Fruit fly (Drosophila melanogaster) ovary, adult (tissue): Measurements from ENCODE around the gene CG11951.

Experiments used
- CG17801 ChIP-seq: fragments of 200-800 bp; optimal IDR thresholded peaks from 2 replicates; lab custom pipeline; 2019; ENCODE audit warnings: missing biosample characterization, mild to moderate bottlenecking, missing genetic modification characterization, moderate library complexity; ENCODE audit not compliant: partially characterized antibody

CG11951 gene

DNA sequence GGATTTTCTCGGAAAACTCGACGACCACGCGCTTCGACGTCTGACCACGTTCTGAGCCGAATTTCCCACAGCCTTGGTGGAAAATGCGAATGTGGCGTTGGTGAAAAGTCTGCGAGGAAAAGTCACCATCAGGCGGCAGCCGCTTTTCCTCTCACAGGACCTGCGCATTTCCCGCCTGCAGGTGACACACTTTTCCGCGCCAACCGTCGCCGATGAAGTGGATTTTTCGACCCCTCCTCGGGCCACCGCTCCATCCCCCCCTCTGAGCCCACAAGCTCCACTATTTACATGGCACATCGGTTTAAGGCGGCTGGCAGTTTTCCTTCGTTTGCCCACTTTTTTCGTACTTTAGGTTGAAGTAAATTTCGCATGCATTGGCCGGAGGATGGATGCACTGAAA is 43.6 kb downstream of the CG11951 start, which contains the start of gene jus:
Gene jus, minus strand, starts transcription at position 38 of the 400 bp plus-strand sequence.
- TF ChIP-seq CG17801 (GFP tag; lab: Kevin White, UChicago): no peak

- no peak for TF ChIP-seq CG17801 (GFP tag; lab: Kevin White, UChicago)
Observed at dm6 chr3R:29190984-29191383, 47.5 kb downstream of the CG11951 start.
